Worm (Caenorhabditis elegans) whole organism, mixed stage, embryonic: ENCODE data around the gene bbs-8.

Source experiments
- blmp-1 ChIP-seq: fragments of 150-350 bp; optimal IDR thresholded peaks from 2 replicates; lab custom pipeline; 2014; ENCODE audit warnings: missing biosample characterization, missing genetic modification characterization
- nhr-12 ChIP-seq: fragments of 150-350 bp; optimal IDR thresholded peaks from 2 replicates; lab custom pipeline; 2014; ENCODE audit warnings: missing biosample characterization, missing genetic modification characterization
- pha-4 ChIP-seq: fragments of 150-350 bp; optimal IDR thresholded peaks from 2 replicates; lab custom pipeline; 2018; ENCODE audit warnings: missing biosample characterization, missing genetic modification reagents, missing genetic modification characterization
- snpc-4 ChIP-seq: fragments of 150-350 bp; optimal IDR thresholded peaks from 2 replicates; lab custom pipeline; 2014; ENCODE audit warnings: missing biosample characterization, missing genetic modification characterization
- unc-39 ChIP-seq: fragments of 150-350 bp; optimal IDR thresholded peaks from 2 replicates; lab custom pipeline; 2014; ENCODE audit warnings: missing biosample characterization, missing genetic modification characterization
- ztf-11 ChIP-seq: fragments of 150-350 bp; optimal IDR thresholded peaks from 2 replicates; lab custom pipeline; 2014; ENCODE audit warnings: missing biosample characterization, missing genetic modification characterization

DNA sequence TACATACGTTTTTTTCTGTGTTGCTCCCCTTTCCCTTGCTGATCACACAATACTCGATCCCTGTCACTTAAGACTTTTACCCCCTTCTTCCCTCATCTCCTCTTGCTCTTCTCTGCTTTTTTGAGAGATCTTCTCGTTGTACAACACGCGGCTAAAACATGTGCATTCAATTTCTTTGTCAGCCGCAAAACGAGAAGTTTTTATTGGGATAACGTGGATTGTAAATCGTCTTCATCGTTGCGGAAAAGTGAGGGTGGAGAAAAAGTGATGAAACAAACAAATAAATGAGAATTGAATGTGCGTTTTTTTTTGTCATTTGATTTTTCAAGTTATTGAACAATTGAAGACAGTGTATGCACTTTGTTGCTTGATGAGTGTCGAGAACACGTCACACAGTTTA lies 4.6 kb upstream of the bbs-8 start:
- TF ChIP-seq unc-39 (tag; lab: Kevin White, UChicago): no peak
- no peak for TF ChIP-seq ztf-11 (tag; lab: Kevin White, UChicago)
- no peak for TF ChIP-seq blmp-1 (tag; lab: Kevin White, UChicago)
- TF ChIP-seq nhr-12 (tag; lab: Kevin White, UChicago): no peak
- TF ChIP-seq pha-4: no peak
- no peak for TF ChIP-seq snpc-4
